1 fruit fly cellular context compared by ENCODE assay signal in genomic region chr3L:16661167-16662109, dm6.
TF ChIP-seq lines count a peak whose summit lies in the region.

TSS of gene Baldspot (minus strand) at chr3L:16661615.

TF ChIP-seq in whole organism, embryonic, 481 proteins besides CTCF, POLR2A, EP300 and RAD21 (continued from another document and continues in another):
- TF ChIP-seq ash1 (GFP tag; optimal IDR thresholded peaks at IDR 0.05; lab: Kevin White, UChicago) (peak; percentile 48), CG3281 (GFP tag; optimal IDR thresholded peaks at IDR 0.05; lab: Kevin White, UChicago) (peak; percentile 93), crol (GFP tag; IDR thresholded peaks at IDR 0.05; lab: Robert Waterston, UW) (peak; percentile 44), CG14667 (GFP tag; IDR thresholded peaks at IDR 0.05; lab: Robert Waterston, UW) (0 out of 2 replicates have a peak, but pooled peaks have one; percentile 12), H2.0 (GFP tag; IDR thresholded peaks at IDR 0.05; lab: Robert Waterston, UW) (peak; percentile 39; the same call in 1 of the 2 replicates), Atf6 (GFP tag; IDR thresholded peaks at IDR 0.05; lab: Robert Waterston, UW) (peak; percentile 50; the same call in 1 of the 2 replicates), Hr39 (optimal IDR thresholded peaks at IDR 0.05; lab: Kevin White, UChicago) (no peak), CG12236 (GFP tag; optimal IDR thresholded peaks at IDR 0.05; lab: Kevin White, UChicago) (no peak), aop (GFP tag; IDR thresholded peaks at IDR 0.05; lab: Robert Waterston, UW) (no peak), zf30C (GFP tag; optimal IDR thresholded peaks at IDR 0.05; lab: Kevin White, UChicago) (peak; percentile 45), CG7271 (tag; optimal IDR thresholded peaks at IDR 0.05; lab: Kevin White, UChicago) (peak; percentile 68), CG3407 (GFP tag; optimal IDR thresholded peaks at IDR 0.05; lab: Kevin White, UChicago) (peak; percentile 47), CG4854 (GFP tag; optimal IDR thresholded peaks at IDR 0.05; lab: Kevin White, UChicago) (peak; percentile 64), btn (GFP tag; optimal IDR thresholded peaks at IDR 0.05; lab: Kevin White, UChicago) (peak; percentile 70), her (GFP tag; optimal IDR thresholded peaks at IDR 0.05; lab: Kevin White, UChicago) (peak; percentile 74), CG43689 (GFP tag; IDR thresholded peaks at IDR 0.05; lab: Robert Waterston, UW) (no peak), abd-A (tag; optimal IDR thresholded peaks at IDR 0.05; lab: Kevin White, UChicago) (peak; percentile 85), dmrt11E (tag; optimal IDR thresholded peaks at IDR 0.05; lab: Kevin White, UChicago) (peak; percentile 34), ewg (GFP tag; optimal IDR thresholded peaks at IDR 0.05; lab: Kevin White, UChicago) (peak; percentile 41), Hr3 (GFP tag; optimal IDR thresholded peaks at IDR 0.05; lab: Kevin White, UChicago) (no peak), CG8924 (tag; optimal IDR thresholded peaks at IDR 0.05; lab: Kevin White, UChicago) (peak; percentile 78), CG9437 (GFP tag; optimal IDR thresholded peaks at IDR 0.05; lab: Kevin White, UChicago) (peak; percentile 57), CG34376 (GFP tag; optimal IDR thresholded peaks at IDR 0.05; lab: Kevin White, UChicago) (peak; percentile 88), nerfin-1 (tag; optimal IDR thresholded peaks at IDR 0.05; lab: Kevin White, UChicago) (peak; percentile 83), Lpt (GFP tag; optimal IDR thresholded peaks at IDR 0.05; lab: Kevin White, UChicago) (no peak), CG14050 (GFP tag; IDR thresholded peaks at IDR 0.05; lab: Robert Waterston, UW) (peak; percentile 40; the same call in 1 of the 3 replicates), CG9215 (GFP tag; IDR thresholded peaks at IDR 0.05; lab: Robert Waterston, UW) (peak; percentile 62), CG12071 (GFP tag; optimal IDR thresholded peaks at IDR 0.05; lab: Kevin White, UChicago) (peak; percentile 83), amos (GFP tag; IDR thresholded peaks at IDR 0.05; lab: Robert Waterston, UW; ENCODE audit: partially characterized antibody) (peak; percentile 72; the same call in 1 of the 2 replicates), CG13894 (tag; optimal IDR thresholded peaks at IDR 0.05; lab: Kevin White, UChicago) (peak; percentile 79), CG2678 (tag; optimal IDR thresholded peaks at IDR 0.05; lab: Kevin White, UChicago) (peak; percentile 91), mirr (GFP tag; optimal IDR thresholded peaks at IDR 0.05; lab: Kevin White, UChicago) (peak; percentile 82), ATbp (GFP tag; optimal IDR thresholded peaks at IDR 0.05; lab: Kevin White, UChicago) (peak; percentile 87), MBD-R2 (GFP tag; IDR thresholded peaks at IDR 0.05; lab: Robert Waterston, UW) (peak; percentile 70), Chrac-16 (GFP tag; optimal IDR thresholded peaks at IDR 0.05; lab: Kevin White, UChicago) (peak; percentile 38), odd (GFP tag; optimal IDR thresholded peaks at IDR 0.05; lab: Kevin White, UChicago) (peak; percentile 11), ERR (GFP tag; optimal IDR thresholded peaks at IDR 0.05; lab: Kevin White, UChicago) (peak; percentile 57), Xrp1 (GFP tag; IDR thresholded peaks at IDR 0.05; lab: Robert Waterston, UW) (peak; percentile 83), CG1603 (tag; optimal IDR thresholded peaks at IDR 0.05; lab: Kevin White, UChicago) (peak; percentile 80), CG17186 (GFP tag; optimal IDR thresholded peaks at IDR 0.05; lab: Kevin White, UChicago) (peak; percentile 83), CG32767 (GFP tag; IDR thresholded peaks at IDR 0.05; lab: Robert Waterston, UW) (peak; percentile 73), nom (GFP tag; optimal IDR thresholded peaks at IDR 0.05; lab: Kevin White, UChicago) (peak; percentile 67), grau (tag; optimal IDR thresholded peaks at IDR 0.05; lab: Kevin White, UChicago) (peak; percentile 52), wor (GFP tag; IDR thresholded peaks at IDR 0.05; lab: Robert Waterston, UW) (no peak), CG9932 (GFP tag; IDR thresholded peaks at IDR 0.05; lab: Robert Waterston, UW) (peak; percentile 67), CG15269 (tag; optimal IDR thresholded peaks at IDR 0.05; lab: Kevin White, UChicago) (peak; percentile 42), sisA (GFP tag; IDR thresholded peaks at IDR 0.05; lab: Robert Waterston, UW) (peak; percentile 71), Deaf1 (tag; optimal IDR thresholded peaks at IDR 0.05; lab: Kevin White, UChicago) (peak; percentile 82), tap (tag; optimal IDR thresholded peaks at IDR 0.05; lab: Kevin White, UChicago) (peak; percentile 82), Hsf (GFP tag; optimal IDR thresholded peaks at IDR 0.05; lab: Kevin White, UChicago) (peak; percentile 30), CG12155 (GFP tag; optimal IDR thresholded peaks at IDR 0.05; lab: Kevin White, UChicago) (peak; percentile 94), CG2116 (GFP tag; optimal IDR thresholded peaks at IDR 0.05; lab: Kevin White, UChicago) (peak; percentile 50), esg (GFP tag; conservative IDR thresholded peaks at IDR 0.05; lab: Robert Waterston, UW) (no peak), Hmx (GFP tag; optimal IDR thresholded peaks at IDR 0.05; lab: Kevin White, UChicago) (peak; percentile 68), unc-4 (GFP tag; IDR thresholded peaks at IDR 0.05; lab: Robert Waterston, UW; ENCODE audit: partially characterized antibody) (peak; percentile 59; the same call in 1 of the 2 replicates), CG17912 (GFP tag; optimal IDR thresholded peaks at IDR 0.05; lab: Kevin White, UChicago) (no peak), CG10209 (GFP tag; optimal IDR thresholded peaks at IDR 0.05; lab: Kevin White, UChicago) (peak; percentile 48), rib (GFP tag; IDR thresholded peaks at IDR 0.05; lab: Robert Waterston, UW) (0 out of 2 replicates have a peak, but pooled peaks have one; percentile 16), CG4424 (GFP tag; optimal IDR thresholded peaks at IDR 0.05; lab: Kevin White, UChicago) (peak; percentile 84), CG11085 (GFP tag; IDR thresholded peaks at IDR 0.05; lab: Robert Waterston, UW) (peak; percentile 11; the same call in 1 of the 2 replicates), CHES-1-like (GFP tag; optimal IDR thresholded peaks at IDR 0.05; lab: Kevin White, UChicago) (peak; percentile 50), CG16863 (GFP tag; optimal IDR thresholded peaks at IDR 0.05; lab: Kevin White, UChicago) (peak; percentile 35), gem (tag; optimal IDR thresholded peaks at IDR 0.05; lab: Kevin White, UChicago) (peak; percentile 86), CG3163 (GFP tag; optimal IDR thresholded peaks at IDR 0.05; lab: Kevin White, UChicago) (peak; percentile 60), CoRest (tag; optimal IDR thresholded peaks at IDR 0.05; lab: Kevin White, UChicago) (peak; percentile 51), Mad (GFP tag; optimal IDR thresholded peaks at IDR 0.05; lab: Kevin White, UChicago) (peak; percentile 23), Fer2 (tag; optimal IDR thresholded peaks at IDR 0.05; lab: Kevin White, UChicago) (peak; percentile 77), CG6654 (GFP tag; optimal IDR thresholded peaks at IDR 0.05; lab: Kevin White, UChicago) (peak; percentile 63), CG13123 (GFP tag; optimal IDR thresholded peaks at IDR 0.05; lab: Kevin White, UChicago) (no peak), Kr (GFP tag; optimal IDR thresholded peaks at IDR 0.05; lab: Kevin White, UChicago) (no peak), wdn (GFP tag; IDR thresholded peaks at IDR 0.05; lab: Robert Waterston, UW) (0 out of 2 replicates have a peak, but pooled peaks have one; percentile 30), Oli (tag; optimal IDR thresholded peaks at IDR 0.05; lab: Kevin White, UChicago) (peak; percentile 26), pum (GFP tag; optimal IDR thresholded peaks at IDR 0.05; lab: Kevin White, UChicago) (peak; percentile 86), MESR4 (GFP tag; optimal IDR thresholded peaks at IDR 0.05; lab: Kevin White, UChicago) (peak; percentile 58), CG9876 (GFP tag; optimal IDR thresholded peaks at IDR 0.05; lab: Kevin White, UChicago) (no peak), Fer1 (GFP tag; optimal IDR thresholded peaks at IDR 0.05; lab: Kevin White, UChicago) (peak; percentile 90), CG33557 (GFP tag; optimal IDR thresholded peaks at IDR 0.05; lab: Kevin White, UChicago) (peak; percentile 17), CrebB (tag; optimal IDR thresholded peaks at IDR 0.05; lab: Kevin White, UChicago) (peak; percentile 69), Eip74EF (GFP tag; optimal IDR thresholded peaks at IDR 0.05; lab: Kevin White, UChicago) (peak in 1 of 2 experiments; percentile 48), CG8944 (GFP tag; optimal IDR thresholded peaks at IDR 0.05; lab: Kevin White, UChicago) (peak; percentile 2), Nf-YA (GFP tag; IDR thresholded peaks at IDR 0.05; lab: Robert Waterston, UW) (peak; percentile 47; the same call in 1 of the 2 replicates), Side (GFP tag; optimal IDR thresholded peaks at IDR 0.05; lab: Kevin White, UChicago) (peak; percentile 89), yki (optimal IDR thresholded peaks at IDR 0.05; lab: Kevin White, UChicago) (no peak), Opbp (GFP tag; IDR thresholded peaks at IDR 0.05; lab: Robert Waterston, UW; ENCODE audit: partially characterized antibody) (peak; percentile 84), Hand (GFP tag; optimal IDR thresholded peaks at IDR 0.05; lab: Kevin White, UChicago) (no peak), bcd (GFP tag; optimal IDR thresholded peaks at IDR 0.05; lab: Kevin White, UChicago) (peak; percentile 83), zfh2 (GFP tag; optimal IDR thresholded peaks at IDR 0.05; lab: Kevin White, UChicago) (peak; percentile 73), pnt (GFP tag; optimal IDR thresholded peaks at IDR 0.05; lab: Kevin White, UChicago) (peak; percentile 88), zen (tag; optimal IDR thresholded peaks at IDR 0.05; lab: Kevin White, UChicago) (peak; percentile 57), mld (GFP tag; IDR thresholded peaks at IDR 0.05; lab: Robert Waterston, UW; ENCODE audit: partially characterized antibody) (peak; percentile 26; the same call in 1 of the 3 replicates), Usf (GFP tag; optimal IDR thresholded peaks at IDR 0.05; lab: Kevin White, UChicago) (peak; percentile 16), CG17359 (tag; optimal IDR thresholded peaks at IDR 0.05; lab: Kevin White, UChicago) (peak; percentile 72), ind (GFP tag; optimal IDR thresholded peaks at IDR 0.05; lab: Kevin White, UChicago) (peak; percentile 85), CG2202 (tag; optimal IDR thresholded peaks at IDR 0.05; lab: Kevin White, UChicago) (no peak), tgo (GFP tag; IDR thresholded peaks at IDR 0.05; lab: Robert Waterston, UW) (peak; percentile 48; the same call in 2 of the 3 replicates), pan (optimal IDR thresholded peaks at IDR 0.05; lab: Kevin White, UChicago) (peak in 1 of 2 experiments; percentile 53), pan (GFP tag; optimal IDR thresholded peaks at IDR 0.05 in 1 of 2, IDR thresholded peaks at IDR 0.05 in 1 of 2) (peak in 1 of 2 experiments; percentile 64), CG12659 (GFP tag; optimal IDR thresholded peaks at IDR 0.05; lab: Kevin White, UChicago) (peak; percentile 87), CG8388 (GFP tag; optimal IDR thresholded peaks at IDR 0.05; lab: Kevin White, UChicago) (peak; percentile 78), CG5245 (GFP tag; optimal IDR thresholded peaks at IDR 0.05; lab: Kevin White, UChicago) (peak; percentile 66), Rfx (GFP tag; IDR thresholded peaks at IDR 0.05; lab: Robert Waterston, UW) (peak; percentile 69), Aef1 (GFP tag; IDR thresholded peaks at IDR 0.05; lab: Robert Waterston, UW) (peak; percentile 35; the same call in 2 of the 3 replicates), MTF-1 (GFP tag; optimal IDR thresholded peaks at IDR 0.05; lab: Kevin White, UChicago; ENCODE audit: borderline replicate concordance) (peak; percentile 69), CG11504 (tag; optimal IDR thresholded peaks at IDR 0.05; lab: Kevin White, UChicago) (peak; percentile 87), zfh1 (GFP tag; IDR thresholded peaks at IDR 0.05; lab: Robert Waterston, UW) (peak; percentile 52; the same call in 2 of the 3 replicates), CG6791 (GFP tag; IDR thresholded peaks at IDR 0.05; lab: Robert Waterston, UW; ENCODE audit: partially characterized antibody) (peak; percentile 75), CG7928 (GFP tag; optimal IDR thresholded peaks at IDR 0.05; lab: Kevin White, UChicago) (peak; percentile 35), Max (GFP tag; optimal IDR thresholded peaks at IDR 0.05; lab: Kevin White, UChicago) (peak; percentile 76), CG15514 (GFP tag; optimal IDR thresholded peaks at IDR 0.05; lab: Kevin White, UChicago) (peak; percentile 94), CG7839 (tag; optimal IDR thresholded peaks at IDR 0.05; lab: Kevin White, UChicago) (peak; percentile 88), tna (GFP tag; IDR thresholded peaks at IDR 0.05; lab: Robert Waterston, UW; ENCODE audit: partially characterized antibody) (peak; percentile 58), pho (GFP tag; optimal IDR thresholded peaks at IDR 0.05; lab: Kevin White, UChicago) (peak; percentile 52), run (tag; optimal IDR thresholded peaks at IDR 0.05; lab: Kevin White, UChicago) (no peak), CG15696 (tag; optimal IDR thresholded peaks at IDR 0.05; lab: Kevin White, UChicago) (peak; percentile 89), dm (GFP tag; optimal IDR thresholded peaks at IDR 0.05; lab: Kevin White, UChicago) (peak; percentile 15), CG3838 (GFP tag; optimal IDR thresholded peaks at IDR 0.05; lab: Kevin White, UChicago) (no peak), CG31365 (tag; optimal IDR thresholded peaks at IDR 0.05; lab: Kevin White, UChicago) (peak; percentile 81), bsh (GFP tag; optimal IDR thresholded peaks at IDR 0.05; lab: Kevin White, UChicago) (peak in 1 of 2 experiments; percentile 42), dmrt99B (tag; optimal IDR thresholded peaks at IDR 0.05; lab: Kevin White, UChicago) (peak; percentile 89), ken (GFP tag; IDR thresholded peaks at IDR 0.05; lab: Robert Waterston, UW) (0 out of 3 replicates have a peak, but pooled peaks have one; percentile 45), dpn (GFP tag; optimal IDR thresholded peaks at IDR 0.05; lab: Kevin White, UChicago) (peak; percentile 27 to 89), H15 (GFP tag; IDR thresholded peaks at IDR 0.05; lab: Robert Waterston, UW) (no peak), chinmo (GFP tag; IDR thresholded peaks at IDR 0.05; lab: Robert Waterston, UW; ENCODE audit: partially characterized antibody) (peak; percentile 71; the same call in 3 of the 4 replicates), maf-S (GFP tag; optimal IDR thresholded peaks at IDR 0.05; lab: Kevin White, UChicago) (peak; percentile 27), E2f1 (GFP tag; IDR thresholded peaks at IDR 0.05; lab: Robert Waterston, UW) (no peak), Blimp-1 (GFP tag; optimal IDR thresholded peaks at IDR 0.05; lab: Kevin White, UChicago) (peak; percentile 83), CG12219 (GFP tag; optimal IDR thresholded peaks at IDR 0.05; lab: Kevin White, UChicago) (peak; percentile 45)
